5 fruit fly cellular contexts compared by ENCODE assay signal in the genomic region with DNA sequence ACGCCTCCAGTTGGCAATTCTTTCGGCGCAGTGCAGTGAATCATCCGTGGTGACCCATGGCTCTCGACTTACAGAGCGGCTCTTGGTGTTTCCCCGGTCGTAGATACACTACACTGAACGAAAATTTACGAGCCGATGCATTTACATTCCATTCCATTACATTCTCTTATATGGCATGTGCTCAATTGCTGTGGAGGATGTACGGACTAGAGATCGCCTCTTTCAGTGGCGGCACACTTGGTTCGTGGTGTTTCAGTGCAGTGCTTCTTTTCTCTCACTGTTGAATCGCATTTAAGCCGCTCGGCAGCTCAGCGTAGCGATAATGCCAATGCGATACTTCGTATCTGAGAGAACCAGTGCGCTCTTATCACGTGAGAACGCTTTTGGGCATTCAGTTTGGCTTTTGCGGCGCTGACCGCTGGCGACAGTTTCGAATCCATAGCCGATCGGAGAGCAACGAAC.
TF ChIP-seq lines count a peak whose summit lies in the region.

A gene (plus strand): TSS at position 412 of the 462 bp plus-strand sequence.

TF ChIP-seq in whole organism, adult, 20 proteins besides CTCF, POLR2A, EP300 and RAD21 (continued from another document):
- TF ChIP-seq ovo (GFP tag; optimal IDR thresholded peaks at IDR 0.05; lab: Kevin White, UChicago) (peak; percentile 16), Clk (GFP tag; optimal IDR thresholded peaks at IDR 0.05; lab: Kevin White, UChicago) (no peak), CG1620 (GFP tag; optimal IDR thresholded peaks at IDR 0.05; lab: Kevin White, UChicago) (peak; percentile 38)

TF ChIP-seq in whole organism, embryonic, 481 proteins besides CTCF, POLR2A, EP300 and RAD21 (continued from another document and continues in another):
- TF ChIP-seq wek (GFP tag; optimal IDR thresholded peaks at IDR 0.05; lab: Kevin White, UChicago) = peak; percentile 8
- no peak for TF ChIP-seq NC2α (GFP tag; optimal IDR thresholded peaks at IDR 0.05; lab: Kevin White, UChicago)
- no peak for TF ChIP-seq emc (GFP tag; optimal IDR thresholded peaks at IDR 0.05; lab: Kevin White, UChicago)
- TF ChIP-seq org-1 (GFP tag; optimal IDR thresholded peaks at IDR 0.05; lab: Kevin White, UChicago) = peak; percentile 47
- TF ChIP-seq CG5245 (GFP tag; optimal IDR thresholded peaks at IDR 0.05; lab: Kevin White, UChicago) = peak; percentile 40
- peak; percentile 41 for TF ChIP-seq CG17385 (GFP tag; optimal IDR thresholded peaks at IDR 0.05; lab: Kevin White, UChicago)
- TF ChIP-seq twi (tag; optimal IDR thresholded peaks at IDR 0.05; lab: Kevin White, UChicago) = no peak
- no peak for TF ChIP-seq hth (optimal IDR thresholded peaks at IDR 0.05; lab: Kevin White, UChicago)
- no peak for TF ChIP-seq cad (GFP tag; optimal IDR thresholded peaks at IDR 0.05; lab: Kevin White, UChicago)
- peak; percentile 72 for TF ChIP-seq Drgx (GFP tag; IDR thresholded peaks at IDR 0.05; lab: Robert Waterston, UW)
- no peak for TF ChIP-seq BtbVII (GFP tag; optimal IDR thresholded peaks at IDR 0.05; lab: Kevin White, UChicago)
- TF ChIP-seq tap (tag; optimal IDR thresholded peaks at IDR 0.05; lab: Kevin White, UChicago) = no peak
- no peak for TF ChIP-seq TFAM (GFP tag; optimal IDR thresholded peaks at IDR 0.05; lab: Kevin White, UChicago)
- TF ChIP-seq sens (GFP tag; lab: Kevin White, UChicago) = peak; percentile 86
- peak; percentile 29 for TF ChIP-seq CrebB (tag; optimal IDR thresholded peaks at IDR 0.05; lab: Kevin White, UChicago)
- TF ChIP-seq wdn (GFP tag; IDR thresholded peaks at IDR 0.05; lab: Robert Waterston, UW) = peak; percentile 48; the same call in 1 of the 2 replicates
- peak; percentile 20 for TF ChIP-seq CG13624 (GFP tag; optimal IDR thresholded peaks at IDR 0.05; lab: Kevin White, UChicago)
- TF ChIP-seq CoRest (tag; optimal IDR thresholded peaks at IDR 0.05; lab: Kevin White, UChicago) = peak; percentile 50
- TF ChIP-seq HmgD (GFP tag; optimal IDR thresholded peaks at IDR 0.05; lab: Kevin White, UChicago) = no peak
- TF ChIP-seq Ptx1 (GFP tag; IDR thresholded peaks at IDR 0.05; lab: Robert Waterston, UW) = peak; percentile 71
- TF ChIP-seq abd-A (tag; optimal IDR thresholded peaks at IDR 0.05; lab: Kevin White, UChicago) = no peak
- TF ChIP-seq Abd-B (GFP tag; optimal IDR thresholded peaks at IDR 0.05; lab: Kevin White, UChicago) = peak; percentile 33
- no peak for TF ChIP-seq CG6272 (GFP tag; IDR thresholded peaks at IDR 0.05; lab: Robert Waterston, UW)
- no peak for TF ChIP-seq Fer2 (tag; optimal IDR thresholded peaks at IDR 0.05; lab: Kevin White, UChicago)
- TF ChIP-seq run (tag; optimal IDR thresholded peaks at IDR 0.05; lab: Kevin White, UChicago) = no peak
- no peak for TF ChIP-seq pan (optimal IDR thresholded peaks at IDR 0.05; lab: Kevin White, UChicago)
- TF ChIP-seq pan (GFP tag; optimal IDR thresholded peaks at IDR 0.05 in 1 of 2, IDR thresholded peaks at IDR 0.05 in 1 of 2) = peak in 1 of 2 experiments; percentile 52
- TF ChIP-seq CG12299 (tag; optimal IDR thresholded peaks at IDR 0.05; lab: Kevin White, UChicago) = no peak
- TF ChIP-seq CG2129 (GFP tag; IDR thresholded peaks at IDR 0.05; lab: Robert Waterston, UW; ENCODE audit: partially characterized antibody) = no peak
- TF ChIP-seq CG3281 (GFP tag; optimal IDR thresholded peaks at IDR 0.05; lab: Kevin White, UChicago) = no peak
- 0 out of 2 replicates have a peak, but pooled peaks have one; percentile 14 for TF ChIP-seq Awh (GFP tag; IDR thresholded peaks at IDR 0.05; lab: Robert Waterston, UW)

TF ChIP-seq in whole organism, prepupa, 60 proteins besides CTCF, POLR2A, EP300 and RAD21 (continued from another document and continues in another):
- TF ChIP-seq CG32006 (GFP tag; optimal IDR thresholded peaks at IDR 0.05; lab: Kevin White, UChicago) (peak; percentile 75), Hr38 (GFP tag; optimal IDR thresholded peaks at IDR 0.05; lab: Kevin White, UChicago) (no peak), CG4318 (GFP tag; optimal IDR thresholded peaks at IDR 0.05; lab: Kevin White, UChicago) (peak; percentile 23), Hr39 (GFP tag; optimal IDR thresholded peaks at IDR 0.05; lab: Kevin White, UChicago) (peak; percentile 85), Hr4 (GFP tag; optimal IDR thresholded peaks at IDR 0.05; lab: Kevin White, UChicago) (peak; percentile 73), CG11762 (GFP tag; optimal IDR thresholded peaks at IDR 0.05; lab: Kevin White, UChicago; ENCODE audit: insufficient read depth) (peak; percentile 37), CG8119 (GFP tag; IDR thresholded peaks at IDR 0.05; lab: Robert Waterston, UW) (peak; percentile 55; the same call in 1 of the 3 replicates), salr (GFP tag; optimal IDR thresholded peaks at IDR 0.05; lab: Kevin White, UChicago) (peak; percentile 36 to 67), CG6276 (GFP tag; optimal IDR thresholded peaks at IDR 0.05; lab: Kevin White, UChicago) (no peak), CG10631 (GFP tag; optimal IDR thresholded peaks at IDR 0.05; lab: Kevin White, UChicago) (peak; percentile 72), eg (GFP tag; IDR thresholded peaks at IDR 0.05; lab: Robert Waterston, UW) (peak; percentile 74), CG6163 (GFP tag; IDR thresholded peaks at IDR 0.05; lab: Robert Waterston, UW) (peak; percentile 82), ss (GFP tag; optimal IDR thresholded peaks at IDR 0.05; lab: Kevin White, UChicago) (peak; percentile 12 to 71), CG11902 (GFP tag; optimal IDR thresholded peaks at IDR 0.05; lab: Kevin White, UChicago) (peak; percentile 37), Ets96B (tag; optimal IDR thresholded peaks at IDR 0.05; lab: Kevin White, UChicago) (peak; percentile 62), Lpt (GFP tag; optimal IDR thresholded peaks at IDR 0.05; lab: Kevin White, UChicago) (peak; percentile 57), CG6792 (GFP tag; optimal IDR thresholded peaks at IDR 0.05; lab: Kevin White, UChicago) (peak; percentile 83), CG31627 (GFP tag; optimal IDR thresholded peaks at IDR 0.05; lab: Kevin White, UChicago) (peak; percentile 88), Sox102F (GFP tag; optimal IDR thresholded peaks at IDR 0.05; lab: Kevin White, UChicago) (peak; percentile 79), topi (GFP tag; optimal IDR thresholded peaks at IDR 0.05; lab: Kevin White, UChicago) (peak; percentile 72), CG3919 (GFP tag; optimal IDR thresholded peaks at IDR 0.05; lab: Kevin White, UChicago) (peak; percentile 66), CG6854 (GFP tag; optimal IDR thresholded peaks at IDR 0.05; lab: Kevin White, UChicago) (no peak), spab (GFP tag; optimal IDR thresholded peaks at IDR 0.05; lab: Kevin White, UChicago) (peak; percentile 59), CG8319 (GFP tag; optimal IDR thresholded peaks at IDR 0.05; lab: Kevin White, UChicago) (peak; percentile 53), Eip75B (GFP tag; optimal IDR thresholded peaks at IDR 0.05; lab: Kevin White, UChicago) (peak; percentile 77), CG8632 (GFP tag; optimal IDR thresholded peaks at IDR 0.05; lab: Kevin White, UChicago) (peak; percentile 72), Ets21C (GFP tag; optimal IDR thresholded peaks at IDR 0.05; lab: Kevin White, UChicago) (peak; percentile 77), achi (GFP tag; optimal IDR thresholded peaks at IDR 0.05; lab: Kevin White, UChicago) (peak; percentile 62), acj6 (GFP tag; optimal IDR thresholded peaks at IDR 0.05; lab: Kevin White, UChicago) (peak; percentile 78), CG6808 (GFP tag; optimal IDR thresholded peaks at IDR 0.05; lab: Kevin White, UChicago) (peak; percentile 57), fd85E (GFP tag; optimal IDR thresholded peaks at IDR 0.05; lab: Kevin White, UChicago) (no peak)

TF ChIP-seq in whole organism, pupa, 21 proteins besides CTCF, POLR2A, EP300 and RAD21 (continued from another document):
- peak; percentile 84 for TF ChIP-seq CG4496 (GFP tag; IDR thresholded peaks at IDR 0.05; lab: Robert Waterston, UW)
- TF ChIP-seq CG8159 (tag; optimal IDR thresholded peaks at IDR 0.05; lab: Kevin White, UChicago) = peak; percentile 70

TF ChIP-seq in whole organism, wandering third instar larva, 38 proteins besides CTCF, POLR2A, EP300 and RAD21 (continued from another document):
- peak; percentile 90 for TF ChIP-seq ey (GFP tag; optimal IDR thresholded peaks at IDR 0.05; lab: Kevin White, UChicago)
